Fruit fly (Drosophila melanogaster) whole organism: ENCODE results near the gene CG7512.

Source experiments
- Dll ChIP-seq: fragments of >200 bp; optimal IDR thresholded peaks from 2 replicates; lab custom pipeline; 2017
- EcR ChIP-seq, 2 experiments: fragments of >200 bp; optimal IDR thresholded peaks; 2 replicates each; lab custom pipeline; 2017; ENCODE audit warnings: missing biosample characterization in 2 of 2, missing genetic modification characterization in 2 of 2, missing genetic modification reagents in 2 of 2
- pan ChIP-seq: fragments of >200 bp; optimal IDR thresholded peaks from 2 replicates; lab custom pipeline; 2017
- psq ChIP-seq: fragments of >200 bp; optimal IDR thresholded peaks from 2 replicates; lab custom pipeline; 2017

DNA sequence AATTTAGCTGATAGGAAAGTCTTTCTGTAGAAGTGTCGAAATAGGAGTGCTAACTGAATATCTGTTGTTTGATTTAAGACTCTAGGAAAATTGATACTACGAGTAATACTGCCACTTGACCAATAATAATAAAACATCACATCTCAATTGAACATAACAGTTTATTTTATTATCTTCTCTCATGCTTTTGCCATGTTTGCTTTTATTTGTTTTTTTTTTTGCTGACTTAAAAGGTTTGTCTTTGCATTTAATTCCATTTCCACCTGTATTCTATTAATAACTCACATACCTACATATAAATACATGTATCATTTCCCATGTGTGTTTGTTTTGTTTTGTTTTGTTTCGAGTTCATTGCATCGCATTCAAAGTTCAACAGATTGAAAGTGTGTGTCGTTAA is 9.1 kb downstream of the CG7512 start, which contains the start of the genes CG11714 and Fuca:
- no peak for TF ChIP-seq EcR (GFP tag; optimal IDR thresholded peaks at IDR 0.05; lab: Kevin White, UChicago)
- TF ChIP-seq psq (lab: Kevin White, UChicago), result no peak
- TF ChIP-seq pan (lab: Kevin White, UChicago), result no peak
- TF ChIP-seq Dll, result no peak
